Worm (Caenorhabditis elegans) whole organism, L4/young adult: ENCODE measurements around the gene zmp-6.

Experiments used
- dao-5 ChIP-seq: sonication (generic microtip); optimal IDR thresholded peaks from 2 replicates; lab custom pipeline; 2016; ENCODE audit warnings: missing genotype, missing genetic modification characterization, moderate library complexity, missing compliant biosample characterization
- him-1 ChIP-seq: sonication (generic microtip); optimal IDR thresholded peaks from 2 replicates; lab custom pipeline; 2016; ENCODE audit warnings: missing genotype, missing genetic modification reagents, missing genetic modification characterization, missing compliant biosample characterization

DNA sequence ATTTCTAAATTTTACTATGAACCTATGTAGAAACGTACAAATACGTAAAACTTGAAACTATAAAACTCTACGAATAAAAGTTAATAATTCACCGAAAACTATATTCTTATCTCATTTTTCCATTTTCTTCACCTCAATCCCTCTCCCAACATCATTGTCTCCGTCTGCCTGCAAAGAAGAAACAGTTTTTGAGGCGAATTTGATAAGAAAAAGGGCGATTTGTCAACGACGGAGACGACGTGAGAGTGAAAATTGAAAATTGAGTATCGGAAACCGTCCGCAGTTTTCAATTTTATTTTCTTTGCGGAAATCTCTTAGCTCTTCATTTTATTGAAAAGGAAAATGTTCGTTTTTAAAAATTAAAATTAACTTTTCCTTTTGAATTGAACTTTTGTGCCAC, 35.6 kb downstream of the zmp-6 start:
- no peak for TF ChIP-seq him-1 (tag; lab: Kevin White, UChicago)
- no peak for TF ChIP-seq dao-5
